Fruit fly (Drosophila melanogaster): ENCODE measurements around the gene CG14551.
A peak's percentile ranks its signal among the peaks of the same experiment; 100 is the strongest.

The CG14551 gene

dm6 chr3R:26099238-26099637 lies 36.4 kb upstream of the CG14551 start (continued):
- TF ChIP-seq CG8290 (GFP tag; optimal IDR thresholded peaks at IDR 0.05) (no peak), CG8290 (tag; optimal IDR thresholded peaks at IDR 0.05) (peak in 1 of 2 experiments; percentile 40), Adf1 (GFP tag; IDR thresholded peaks at IDR 0.05) (no peak), mirr (GFP tag; optimal IDR thresholded peaks at IDR 0.05) (peak; percentile 41), HmgZ (tag; optimal IDR thresholded peaks at IDR 0.05) (peak; percentile 3), CG4282 (GFP tag; optimal IDR thresholded peaks at IDR 0.05) (no peak), Six4 (GFP tag; optimal IDR thresholded peaks at IDR 0.05) (no peak), sqz (GFP tag; optimal IDR thresholded peaks at IDR 0.05) (peak; percentile 61), grau (tag; optimal IDR thresholded peaks at IDR 0.05) (no peak), Eip74EF (GFP tag; optimal IDR thresholded peaks at IDR 0.05) (no peak), CG12769 (tag; optimal IDR thresholded peaks at IDR 0.05) (peak; percentile 61), CG13624 (GFP tag; optimal IDR thresholded peaks at IDR 0.05) (peak; percentile 5), inv (GFP tag; IDR thresholded peaks at IDR 0.05; ENCODE audit: partially characterized antibody) (no peak), Vsx1 (GFP tag; optimal IDR thresholded peaks at IDR 0.05) (peak; percentile 79), Pdp1 (GFP tag; optimal IDR thresholded peaks at IDR 0.05) (peak in 1 of 2 experiments; percentile 3), CG5180 (GFP tag; optimal IDR thresholded peaks at IDR 0.05) (no peak), Atf6 (GFP tag; IDR thresholded peaks at IDR 0.05) (no peak), Hsf (GFP tag; optimal IDR thresholded peaks at IDR 0.05) (peak; percentile 35), CG7372 (GFP tag; IDR thresholded peaks at IDR 0.05) (0 out of 2 replicates have a peak, but pooled peaks have one; percentile 0), CG32772 (GFP tag; IDR thresholded peaks at IDR 0.05) (no peak), CG5245 (GFP tag; optimal IDR thresholded peaks at IDR 0.05) (no peak), Drgx (GFP tag; IDR thresholded peaks at IDR 0.05) (peak; percentile 27; the same call in 1 of the 2 replicates), tio (GFP tag; optimal IDR thresholded peaks at IDR 0.05) (no peak), cg (GFP tag; optimal IDR thresholded peaks at IDR 0.05) (peak; percentile 91), vfl (GFP tag; optimal IDR thresholded peaks at IDR 0.05) (no peak), pho (GFP tag; optimal IDR thresholded peaks at IDR 0.05) (peak; percentile 28), grn (GFP tag; optimal IDR thresholded peaks at IDR 0.05) (peak; percentile 23), CG10462 (GFP tag; optimal IDR thresholded peaks at IDR 0.05) (no peak), CG11247 (GFP tag; IDR thresholded peaks at IDR 0.05) (no peak), CG18476 (GFP tag; optimal IDR thresholded peaks at IDR 0.05) (no peak), row (GFP tag; IDR thresholded peaks at IDR 0.05) (peak; percentile 32; the same call in 1 of the 3 replicates), esg (GFP tag; conservative IDR thresholded peaks at IDR 0.05) (0 out of 2 replicates have a peak, but pooled peaks have one; percentile 4), CG1832 (GFP tag; optimal IDR thresholded peaks at IDR 0.05) (no peak), Lpt (GFP tag; optimal IDR thresholded peaks at IDR 0.05) (no peak), CG12071 (GFP tag; optimal IDR thresholded peaks at IDR 0.05) (peak; percentile 46), ind (GFP tag; optimal IDR thresholded peaks at IDR 0.05) (no peak), GATAe (GFP tag; conservative IDR thresholded peaks at IDR 0.05) (no peak), CG10366 (GFP tag; IDR thresholded peaks at IDR 0.05) (no peak; the same call in 1 of the 2 replicates), CG18764 (GFP tag; optimal IDR thresholded peaks at IDR 0.05) (no peak), bab2 (GFP tag; optimal IDR thresholded peaks at IDR 0.05) (no peak), CG8765 (GFP tag; IDR thresholded peaks at IDR 0.05) (no peak), shn (GFP tag; optimal IDR thresholded peaks at IDR 0.05) (no peak), CG16863 (GFP tag; optimal IDR thresholded peaks at IDR 0.05) (no peak), Med (GFP tag) (peak; percentile 81), mam (GFP tag; optimal IDR thresholded peaks at IDR 0.05) (peak; percentile 26), CG32532 (GFP tag; IDR thresholded peaks at IDR 0.05) (no peak), CG9817 (tag; optimal IDR thresholded peaks at IDR 0.05) (no peak), Dek (tag; optimal IDR thresholded peaks at IDR 0.05) (no peak), CG8359 (GFP tag; optimal IDR thresholded peaks at IDR 0.05; ENCODE audit: borderline replicate concordance) (no peak), Dip3 (GFP tag; optimal IDR thresholded peaks at IDR 0.05) (peak; percentile 25), CG18011 (GFP tag; optimal IDR thresholded peaks at IDR 0.05) (no peak), CG31441 (GFP tag; IDR thresholded peaks at IDR 0.05) (peak; percentile 7; the same call in 1 of the 2 replicates)

All from whole organism, embryonic.